Worm (Caenorhabditis elegans): ENCODE measurements around the gene irld-23.

The irld-23 gene

DNA sequence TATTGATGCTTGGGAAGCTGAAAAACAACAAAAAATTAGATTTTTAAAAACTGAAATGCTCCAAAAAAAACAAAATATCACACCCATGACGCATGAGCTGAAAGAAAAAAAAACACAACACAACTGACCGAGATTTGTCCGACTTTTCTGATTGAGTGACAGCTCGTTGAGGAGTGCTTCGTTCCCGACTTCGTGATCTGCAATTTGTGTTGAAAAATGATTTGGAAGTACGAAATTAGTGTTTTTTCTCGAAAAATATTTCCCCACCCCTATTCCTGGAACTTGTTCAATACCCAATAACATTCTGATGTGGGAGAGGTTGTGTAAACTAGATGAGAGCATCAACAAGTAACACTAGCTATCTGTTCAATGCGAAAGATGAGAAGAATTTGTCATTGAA lies 38.9 kb downstream of the irld-23 start:
- TF ChIP-seq ceh-39 (tag; optimal IDR thresholded peaks at IDR 0.05) (no peak), ceh-83 (GFP tag; optimal IDR thresholded peaks at IDR 0.05) (no peak), mep-1 (tag; optimal IDR thresholded peaks at IDR 0.05) (no peak), ham-2 (GFP tag; optimal IDR thresholded peaks at IDR 0.05) (no peak), hlh-1 (tag; optimal IDR thresholded peaks at IDR 0.05) (no peak), M03D4.4 (tag; optimal IDR thresholded peaks at IDR 0.05) (no peak), bed-3 (GFP tag; optimal IDR thresholded peaks at IDR 0.05) (no peak), unc-62 (GFP tag; optimal IDR thresholded peaks at IDR 0.05) (no peak), lin-13 (tag; optimal IDR thresholded peaks at IDR 0.05) (no peak), sptf-1 (tag; optimal IDR thresholded peaks at IDR 0.05) (no peak)

ce11 chrX:17038616-17039015 lies 41.9 kb downstream of the irld-23 start:
- peak; percentile 87 for TF ChIP-seq blmp-1 (tag; optimal IDR thresholded peaks at IDR 0.05)
- no peak for TF ChIP-seq tbx-8 (GFP tag; optimal IDR thresholded peaks at IDR 0.05)

DNA sequence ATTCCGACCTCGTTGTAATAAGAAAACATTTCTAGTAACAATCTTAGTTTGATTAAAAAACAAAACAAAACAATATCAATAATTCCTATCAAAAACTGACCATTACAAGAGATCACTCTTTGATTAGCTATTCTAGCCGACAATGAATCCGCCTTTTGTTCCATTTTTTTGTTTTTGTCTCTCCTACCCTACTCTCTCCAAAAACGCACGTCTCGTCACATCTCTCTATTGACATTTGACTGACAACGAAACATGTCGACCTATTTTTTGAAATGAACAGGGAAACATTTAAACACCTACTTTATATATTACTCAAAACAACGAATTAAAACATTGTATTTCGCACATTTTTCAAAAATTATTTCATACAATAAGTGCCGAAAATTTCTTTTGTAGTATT lies 45.7 kb downstream of the irld-23 start:
- no peak for TF ChIP-seq mls-2 (tag; optimal IDR thresholded peaks at IDR 0.05)
- no peak for TF ChIP-seq ceh-83 (GFP tag; optimal IDR thresholded peaks at IDR 0.05)
- no peak for TF ChIP-seq mep-1 (tag; optimal IDR thresholded peaks at IDR 0.05)
- no peak for TF ChIP-seq elt-1 (tag; optimal IDR thresholded peaks at IDR 0.05; ENCODE audit: borderline replicate concordance, insufficient read depth)
- no peak for TF ChIP-seq ham-2 (GFP tag; optimal IDR thresholded peaks at IDR 0.05)

ce11 chrX:17034193-17034592 lies 46.3 kb downstream of the irld-23 start:
- TF ChIP-seq lsy-2 (tag; optimal IDR thresholded peaks at IDR 0.05) (no peak), sem-2 (GFP tag; optimal IDR thresholded peaks at IDR 0.05) (no peak), ces-1 (GFP tag; optimal IDR thresholded peaks at IDR 0.05) (peak; percentile 37)

DNA sequence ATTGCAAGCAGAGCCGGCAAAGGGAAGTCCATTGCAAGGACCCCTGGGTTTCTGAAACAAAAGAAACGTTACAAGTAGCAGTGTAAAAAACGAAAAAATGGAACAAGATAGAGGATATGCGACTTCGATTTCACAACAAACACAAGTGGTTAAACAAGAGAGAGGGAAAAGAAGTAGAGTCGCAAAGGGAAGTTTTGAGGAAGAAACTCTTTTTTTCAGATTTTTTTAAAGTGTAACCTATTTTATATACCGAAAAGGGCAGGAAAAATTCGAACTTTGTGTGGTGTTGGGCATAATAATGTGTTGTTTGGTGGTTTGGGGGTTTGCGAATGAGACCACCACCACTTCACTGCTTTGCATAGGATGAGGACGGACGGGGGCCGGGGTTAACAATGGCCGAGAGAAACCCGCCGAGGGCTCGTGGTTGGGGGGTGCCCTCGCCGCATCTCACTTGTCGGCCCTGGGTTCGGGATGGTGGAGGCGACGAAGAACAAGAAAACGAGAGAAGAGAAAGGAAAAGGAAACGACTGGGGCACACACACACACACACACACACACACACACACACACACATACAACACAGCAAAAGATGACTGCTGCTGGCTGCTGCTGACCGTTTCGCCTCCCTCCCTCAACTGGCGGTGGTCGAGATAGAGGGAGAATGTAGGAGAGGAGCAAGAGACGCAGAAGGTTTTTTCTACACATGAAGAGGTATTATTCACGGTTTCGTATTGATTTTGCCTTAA lies 50.1 kb downstream of the irld-23 start, which contains the start of gene ptrn-1:
Gene ptrn-1, minus strand, starts transcription at position 51 of the 746 bp plus-strand sequence.
- TF ChIP-seq tbx-8 (GFP tag; optimal IDR thresholded peaks at IDR 0.05) = no peak
- peak; percentile 70 for TF ChIP-seq mls-2 (tag; optimal IDR thresholded peaks at IDR 0.05)
- peak; percentile 35 for TF ChIP-seq flh-1 (GFP tag; optimal IDR thresholded peaks at IDR 0.05)
- no peak for TF ChIP-seq mab-5 (tag; optimal IDR thresholded peaks at IDR 0.05)
- no peak for TF ChIP-seq ceh-83 (GFP tag; optimal IDR thresholded peaks at IDR 0.05)
- peak; percentile 82 for TF ChIP-seq sptf-1 (tag; optimal IDR thresholded peaks at IDR 0.05)
- TF ChIP-seq unc-62 (GFP tag; optimal IDR thresholded peaks at IDR 0.05) = peak; percentile 59
- TF ChIP-seq sem-2 (GFP tag; optimal IDR thresholded peaks at IDR 0.05) = peak; percentile 25
- TF ChIP-seq nhr-12 (tag; optimal IDR thresholded peaks at IDR 0.05) = no peak
- TF ChIP-seq unc-39 (tag; optimal IDR thresholded peaks at IDR 0.05) = no peak
- TF ChIP-seq hlh-1 (tag; optimal IDR thresholded peaks at IDR 0.05) = peak; percentile 56
- no peak for TF ChIP-seq ceh-39 (tag; optimal IDR thresholded peaks at IDR 0.05)
- TF ChIP-seq nhr-76 (tag; optimal IDR thresholded peaks at IDR 0.05) = no peak
- TF ChIP-seq nhr-237 (tag; optimal IDR thresholded peaks at IDR 0.05) = no peak
- no peak for TF ChIP-seq snpc-4 (tag; optimal IDR thresholded peaks at IDR 0.05)
- peak; percentile 73 for TF ChIP-seq unc-120 (tag; optimal IDR thresholded peaks at IDR 0.05; ENCODE audit: poor library complexity, severe bottlenecking)
- no peak for TF ChIP-seq lin-32 (GFP tag; optimal IDR thresholded peaks at IDR 0.05)
- TF ChIP-seq M03D4.4 (tag; optimal IDR thresholded peaks at IDR 0.05) = peak; percentile 55
- TF ChIP-seq nhr-28 (tag; optimal IDR thresholded peaks at IDR 0.05) = no peak
- no peak for TF ChIP-seq bed-3 (GFP tag; optimal IDR thresholded peaks at IDR 0.05)
- peak; percentile 79 for TF ChIP-seq drap-1 (GFP tag; optimal IDR thresholded peaks at IDR 0.05)
- TF ChIP-seq lsy-2 (tag; optimal IDR thresholded peaks at IDR 0.05) = no peak
- TF ChIP-seq elt-3 (tag; optimal IDR thresholded peaks at IDR 0.05) = no peak
- TF ChIP-seq ztf-11 (tag; optimal IDR thresholded peaks at IDR 0.05) = peak; percentile 71
- peak; percentile 49 for TF ChIP-seq cnd-1 (tag; optimal IDR thresholded peaks at IDR 0.05)
- TF ChIP-seq nhr-2 (tag; optimal IDR thresholded peaks at IDR 0.05) = peak; percentile 25
- TF ChIP-seq ceh-43 (GFP tag; optimal IDR thresholded peaks at IDR 0.05) = peak; percentile 65
- TF ChIP-seq blmp-1 (tag; optimal IDR thresholded peaks at IDR 0.05) = peak; percentile 41
- peak; percentile 59 for TF ChIP-seq pha-4 (tag; optimal IDR thresholded peaks at IDR 0.05)
- peak; percentile 57 for TF ChIP-seq lin-13 (tag; optimal IDR thresholded peaks at IDR 0.05)
- no peak for TF ChIP-seq elt-1 (tag; optimal IDR thresholded peaks at IDR 0.05; ENCODE audit: borderline replicate concordance, insufficient read depth)
- TF ChIP-seq zip-8 (tag; optimal IDR thresholded peaks at IDR 0.05) = no peak
- TF ChIP-seq mep-1 (tag; optimal IDR thresholded peaks at IDR 0.05) = peak; percentile 53
- TF ChIP-seq ham-2 (GFP tag; optimal IDR thresholded peaks at IDR 0.05) = peak; percentile 62
- TF ChIP-seq ces-1 (GFP tag; optimal IDR thresholded peaks at IDR 0.05) = peak; percentile 27
